Fruit fly (Drosophila melanogaster): Measurements from ENCODE around the gene Oga.

Oga gene

dm6 chr3R:21187394-21188392 is 31.2 kb upstream of the Oga start (continued):
- TF ChIP-seq CG6654 (GFP tag; optimal IDR thresholded peaks at IDR 0.05) (no peak), CG11504 (tag; optimal IDR thresholded peaks at IDR 0.05) (peak; percentile 58), cg (GFP tag; optimal IDR thresholded peaks at IDR 0.05) (peak; percentile 44), CG13775 (GFP tag; optimal IDR thresholded peaks at IDR 0.05) (peak; percentile 1), CG7372 (GFP tag; IDR thresholded peaks at IDR 0.05) (no peak), wor (GFP tag; IDR thresholded peaks at IDR 0.05) (no peak), fu2 (GFP tag; optimal IDR thresholded peaks at IDR 0.05) (no peak), B-H1 (GFP tag; IDR thresholded peaks at IDR 0.05) (no peak), CG2678 (tag; optimal IDR thresholded peaks at IDR 0.05) (peak; percentile 56), NfI (GFP tag; optimal IDR thresholded peaks at IDR 0.05) (no peak), zf30C (GFP tag; optimal IDR thresholded peaks at IDR 0.05) (no peak), gsb (GFP tag; IDR thresholded peaks at IDR 0.05) (peak; percentile 40; the same call in 1 of the 2 replicates), Sox102F (GFP tag; optimal IDR thresholded peaks at IDR 0.05) (peak; percentile 1), sd (tag; optimal IDR thresholded peaks at IDR 0.05) (peak; percentile 96), tap (tag; optimal IDR thresholded peaks at IDR 0.05) (no peak), chinmo (GFP tag; IDR thresholded peaks at IDR 0.05; ENCODE audit: partially characterized antibody) (peak; percentile 91; the same call in 3 of the 4 replicates), CG18599 (GFP tag; optimal IDR thresholded peaks at IDR 0.05) (no peak), Sox100B (GFP tag; optimal IDR thresholded peaks at IDR 0.05) (peak; percentile 52), pzg (GFP tag; optimal IDR thresholded peaks at IDR 0.05) (no peak), sug (tag; optimal IDR thresholded peaks at IDR 0.05) (peak; percentile 12), lab (GFP tag; optimal IDR thresholded peaks at IDR 0.05) (no peak), CG2116 (GFP tag; optimal IDR thresholded peaks at IDR 0.05) (no peak), mirr (GFP tag; optimal IDR thresholded peaks at IDR 0.05) (peak; percentile 34), gcm2 (GFP tag; optimal IDR thresholded peaks at IDR 0.05) (no peak), CG17912 (GFP tag; optimal IDR thresholded peaks at IDR 0.05) (no peak), CG13287 (GFP tag; IDR thresholded peaks at IDR 0.05; ENCODE audit: partially characterized antibody) (0 out of 2 replicates have a peak, but pooled peaks have one; percentile 6), pnt (GFP tag; optimal IDR thresholded peaks at IDR 0.05) (peak; percentile 24), Hr78 (GFP tag; optimal IDR thresholded peaks at IDR 0.05) (no peak), CG16863 (GFP tag; optimal IDR thresholded peaks at IDR 0.05) (no peak), CG2202 (tag; optimal IDR thresholded peaks at IDR 0.05) (no peak), CoRest (tag; optimal IDR thresholded peaks at IDR 0.05) (peak; percentile 54), CG4424 (GFP tag; optimal IDR thresholded peaks at IDR 0.05) (peak; percentile 32), CG11695 (GFP tag; IDR thresholded peaks at IDR 0.05) (no peak; the same call in 2 of the 3 replicates), Dbx (GFP tag; IDR thresholded peaks at IDR 0.05) (0 out of 3 replicates have a peak, but pooled peaks have one; percentile 39), B-H2 (GFP tag; optimal IDR thresholded peaks at IDR 0.05) (no peak), CG3281 (GFP tag; optimal IDR thresholded peaks at IDR 0.05) (peak; percentile 49), CG17186 (GFP tag; optimal IDR thresholded peaks at IDR 0.05) (no peak), Dek (tag; optimal IDR thresholded peaks at IDR 0.05) (peak; percentile 31), ranshi (GFP tag; IDR thresholded peaks at IDR 0.05) (0 out of 2 replicates have a peak, but pooled peaks have one; percentile 54), NFAT (GFP tag; IDR thresholded peaks at IDR 0.05) (0 out of 2 replicates have a peak, but pooled peaks have one; percentile 37), CG12071 (GFP tag; optimal IDR thresholded peaks at IDR 0.05) (no peak), HHEX (GFP tag; optimal IDR thresholded peaks at IDR 0.05) (peak; percentile 5), ind (GFP tag; optimal IDR thresholded peaks at IDR 0.05) (peak; percentile 4), h (optimal IDR thresholded peaks at IDR 0.05) (no peak), CG14014 (GFP tag; IDR thresholded peaks at IDR 0.05) (peak; percentile 58; the same call in 1 of the 2 replicates), Antp (GFP tag; optimal IDR thresholded peaks at IDR 0.05) (peak; percentile 2), YL-1 (GFP tag; optimal IDR thresholded peaks at IDR 0.05) (no peak)
